Comparison of ENCODE assay signal across 2 worm cellular contexts in genomic region chrV:10536808-10537207, ce11.
A peak's percentile ranks its signal among the peaks of the same experiment; 100 is the strongest.
TF ChIP-seq lines count a peak whose summit lies in the region.

No protein-coding gene starts in this region.

TF ChIP-seq in whole organism, L1 larva, 84 proteins besides CTCF, POLR2A, EP300 and RAD21 (continued from another document):
- TF ChIP-seq lsy-2 (tag; optimal IDR thresholded peaks at IDR 0.05; lab: Kevin White, UChicago) (peak; percentile 93 to 95), nhr-77 (tag; optimal IDR thresholded peaks at IDR 0.05; lab: Kevin White, UChicago) (peak; percentile 90), blmp-1 (tag; optimal IDR thresholded peaks at IDR 0.05; lab: Kevin White, UChicago) (peak; percentile 92), mdl-1 (tag; optimal IDR thresholded peaks at IDR 0.05; lab: Kevin White, UChicago) (peak; percentile 34 to 94), vab-15 (tag; optimal IDR thresholded peaks at IDR 0.05; lab: Kevin White, UChicago) (peak; percentile 42), F16B12.6 (tag; optimal IDR thresholded peaks at IDR 0.05; lab: Kevin White, UChicago) (peak; percentile 57), dsc-1 (tag; optimal IDR thresholded peaks at IDR 0.05; lab: Kevin White, UChicago) (peak; percentile 92), unc-98 (GFP tag; IDR thresholded peaks at IDR 0.05; lab: Robert Waterston, UW) (no peak), fkh-10 (GFP tag; optimal IDR thresholded peaks at IDR 0.05; lab: Kevin White, UChicago) (peak; percentile 84), alr-1 (tag; optimal IDR thresholded peaks at IDR 0.05; lab: Kevin White, UChicago; ENCODE audit: borderline replicate concordance) (no peak), ceh-8 (GFP tag; optimal IDR thresholded peaks at IDR 0.05; lab: Kevin White, UChicago) (peak; percentile 82), jun-1 (tag; optimal IDR thresholded peaks at IDR 0.05; lab: Kevin White, UChicago) (peak; percentile 83), ceh-63 (GFP tag; optimal IDR thresholded peaks at IDR 0.05; lab: Kevin White, UChicago) (no peak), ztf-11 (tag; optimal IDR thresholded peaks at IDR 0.05; lab: Kevin White, UChicago) (peak in 1 of 2 experiments; percentile 80), ceh-82 (tag; optimal IDR thresholded peaks at IDR 0.05; lab: Kevin White, UChicago) (peak; percentile 82 to 93 (median 86)), zag-1 (tag; optimal IDR thresholded peaks at IDR 0.05; lab: Kevin White, UChicago) (no peak), dpl-1 (GFP tag; optimal IDR thresholded peaks at IDR 0.05; lab: Kevin White, UChicago) (peak; percentile 96 to 97 (median 97)), irx-1 (tag; optimal IDR thresholded peaks at IDR 0.05; lab: Kevin White, UChicago) (peak; percentile 89), lir-3 (tag; optimal IDR thresholded peaks at IDR 0.05; lab: Kevin White, UChicago; ENCODE audit: poor library complexity) (peak; percentile 86), egl-13 (tag; optimal IDR thresholded peaks at IDR 0.05; lab: Kevin White, UChicago) (peak; percentile 78), ceh-90 (tag; optimal IDR thresholded peaks at IDR 0.05; lab: Kevin White, UChicago) (peak; percentile 47), fos-1 (tag; optimal IDR thresholded peaks at IDR 0.05; lab: Kevin White, UChicago) (peak; percentile 92), sptf-1 (tag; optimal IDR thresholded peaks at IDR 0.05; lab: Kevin White, UChicago) (no peak), fkh-8 (tag; optimal IDR thresholded peaks at IDR 0.05; lab: Kevin White, UChicago) (peak; percentile 91)
TF ChIP-seq in whole organism, L1 larva: peak in this region for 63.

TF ChIP-seq in whole organism, young adult, 124 proteins besides CTCF, POLR2A, EP300 and RAD21 (continued from another document):
- TF ChIP-seq xnd-1 (tag; optimal IDR thresholded peaks at IDR 0.05; lab: Kevin White, UChicago) = no peak
- 0 out of 2 replicates have a peak, but pooled peaks have one; percentile 60 for TF ChIP-seq C06A6.2 (GFP tag; conservative IDR thresholded peaks at IDR 0.05; lab: Robert Waterston, UW)
- TF ChIP-seq B0336.3 (GFP tag; IDR thresholded peaks at IDR 0.05; lab: Robert Waterston, UW) = peak; percentile 42; the same call in 1 of the 2 replicates
- no peak for TF ChIP-seq zim-3 (tag; optimal IDR thresholded peaks at IDR 0.05; lab: Kevin White, UChicago)
- 0 out of 2 replicates have a peak, but pooled peaks have one; percentile 45 for TF ChIP-seq ztf-6 (GFP tag; IDR thresholded peaks at IDR 0.05; lab: Robert Waterston, UW)
- TF ChIP-seq ztf-25 (GFP tag; IDR thresholded peaks at IDR 0.05; lab: Robert Waterston, UW) = no peak
